Worm (Caenorhabditis elegans) whole organism, young adult: ENCODE results near the gene Y46G5A.34.
A peak's percentile ranks its signal among the peaks of the same experiment; 100 is the strongest.

Source experiments
- B0336.3 ChIP-seq: fragments of 200-800 bp; sonication (Bioruptor generic); IDR thresholded peaks from 2 replicates; pipeline ENCODE4 v1.3.6; 2022; ENCODE audit warnings: missing genetic modification characterization, missing compliant biosample characterization
- C06A6.2 ChIP-seq: fragments of 200-800 bp; sonication (Bioruptor generic); conservative IDR thresholded peaks from 2 replicates; pipeline ENCODE4 v1.3.6; 2022; ENCODE audit warnings: missing genetic modification characterization, missing compliant biosample characterization
- C17E4.6 ChIP-seq: fragments of 200-800 bp; sonication (Bioruptor generic); IDR thresholded peaks from 2 replicates; pipeline ENCODE4 v1.3.6; 2022; ENCODE audit warnings: missing genetic modification reagents, missing genetic modification characterization, missing compliant biosample characterization
- F49E8.2 ChIP-seq: sonication (generic microtip); optimal IDR thresholded peaks from 3 replicates; lab custom pipeline; 2017; ENCODE audit warnings: missing genetic modification characterization, mild to moderate bottlenecking, missing compliant biosample characterization, antibody characterized with exemption, moderate library complexity; ENCODE audit not compliant: insufficient read depth
- F55B11.4 ChIP-seq: sonication (generic microtip); optimal IDR thresholded peaks from 2 replicates; lab custom pipeline; 2016; ENCODE audit warnings: missing compliant biosample characterization, missing genetic modification characterization, borderline replicate concordance; ENCODE audit not compliant: insufficient read depth
- K12H6.12 ChIP-seq: fragments of 200-800 bp; sonication (Bioruptor generic); optimal IDR thresholded peaks from 2 replicates; lab custom pipeline; 2018; ENCODE audit warnings: mild to moderate bottlenecking, missing genetic modification characterization, missing compliant biosample characterization
- T26A5.8 ChIP-seq: sonication (generic microtip); optimal IDR thresholded peaks from 2 replicates; lab custom pipeline; 2016; ENCODE audit warnings: missing genetic modification characterization, missing compliant biosample characterization
- Y53G8AR.9 ChIP-seq: fragments of 200-800 bp; sonication (Bioruptor generic); conservative IDR thresholded peaks from 2 replicates; pipeline ENCODE4 v1.3.6; 2022; ENCODE audit warnings: missing genetic modification reagents, missing genetic modification characterization, missing compliant biosample characterization
- Y67H2A.10 ChIP-seq: fragments of 200-800 bp; sonication (Bioruptor generic); conservative IDR thresholded peaks from 2 replicates; pipeline ENCODE4 v1.3.6; 2022; ENCODE audit warnings: missing genetic modification reagents, missing genetic modification characterization, missing compliant biosample characterization
- Y79H2A.3 ChIP-seq: fragments of 200-800 bp; sonication (Bioruptor generic); conservative IDR thresholded peaks from 2 replicates; pipeline ENCODE4 v1.3.6; 2022; ENCODE audit warnings: missing genetic modification reagents, missing genetic modification characterization, missing compliant biosample characterization
- Y95B8A.8 ChIP-seq: fragments of 200-800 bp; sonication (Bioruptor generic); IDR thresholded peaks from 2 replicates; pipeline ENCODE4 v1.3.6; 2022; ENCODE audit warnings: missing genetic modification reagents, missing genetic modification characterization, missing compliant biosample characterization
- ama-1 ChIP-seq, 3 experiments: fragments of 150-350 bp in 1 of 3; sonication (generic microtip) in 2 of 3; optimal IDR thresholded peaks; 2 replicates each; lab custom pipeline; 2014 to 2018; ENCODE audit warnings: missing biosample characterization in 2 of 3, missing genetic modification characterization in 2 of 3, missing genetic modification reagents in 2 of 3
- aptf-2 ChIP-seq: fragments of 200-800 bp; sonication (Bioruptor generic); conservative IDR thresholded peaks from 2 replicates; pipeline ENCODE4 v1.3.6; 2022; ENCODE audit warnings: missing genetic modification reagents, missing genetic modification characterization, missing compliant biosample characterization
- athp-1 ChIP-seq: sonication (generic microtip); optimal IDR thresholded peaks from 2 replicates; lab custom pipeline; 2017; ENCODE audit warnings: mild to moderate bottlenecking, missing genetic modification characterization, missing compliant biosample characterization
- attf-3 ChIP-seq: fragments of 200-800 bp; sonication (Bioruptor generic); conservative IDR thresholded peaks from 2 replicates; pipeline ENCODE4 v1.3.6; 2022; ENCODE audit warnings: missing genetic modification reagents, missing genetic modification characterization, missing compliant biosample characterization
- attf-5 ChIP-seq: fragments of 200-800 bp; sonication (Bioruptor generic); optimal IDR thresholded peaks from 2 replicates; lab custom pipeline; 2018; ENCODE audit warnings: mild to moderate bottlenecking, missing genetic modification characterization, missing compliant biosample characterization
- cebp-1 ChIP-seq, 2 experiments: fragments of 200-800 bp in 1 of 2; sonication (Bioruptor generic) in 1 of 2; sonication (generic microtip) in 1 of 2; IDR thresholded peaks in 1 of 2; optimal IDR thresholded peaks in 1 of 2; 2 replicates each; pipeline versions ENCODE4 v1.3.6 to Lab custom; 2017 to 2022; ENCODE audit warnings: missing compliant biosample characterization in 2 of 2, missing genetic modification characterization in 2 of 2, mild to moderate bottlenecking in 1 of 2, missing genetic modification reagents in 1 of 2, moderate library complexity in 1 of 2
- ceh-91 ChIP-seq: fragments of 200-800 bp; sonication (Bioruptor generic); IDR thresholded peaks from 2 replicates; pipeline ENCODE4 v1.3.6; 2022; ENCODE audit warnings: missing genetic modification reagents, missing genetic modification characterization, missing compliant biosample characterization
- efl-1 ChIP-seq: fragments of 150-350 bp; optimal IDR thresholded peaks from 2 replicates; lab custom pipeline; 2014; ENCODE audit warnings: missing biosample characterization, missing genetic modification reagents, missing genetic modification characterization
- egl-18 ChIP-seq: fragments of 200-800 bp; sonication (Bioruptor generic); IDR thresholded peaks from 2 replicates; pipeline ENCODE4 v1.3.6; 2022; ENCODE audit warnings: missing genetic modification reagents, missing genetic modification characterization, missing compliant biosample characterization
- egrh-3 ChIP-seq: fragments of 200-800 bp; sonication (Bioruptor generic); IDR thresholded peaks from 2 replicates; pipeline ENCODE4 v1.3.6; 2022; ENCODE audit warnings: missing genetic modification reagents, missing genetic modification characterization, missing compliant biosample characterization
- ekl-4 ChIP-seq: fragments of 200-800 bp; sonication (Bioruptor generic); IDR thresholded peaks from 2 replicates; pipeline ENCODE4 v1.3.6; 2022; ENCODE audit warnings: missing genetic modification reagents, missing genetic modification characterization, missing compliant biosample characterization
- him-1 ChIP-seq: sonication (generic microtip); optimal IDR thresholded peaks from 2 replicates; lab custom pipeline; 2016; ENCODE audit warnings: missing genotype, missing genetic modification reagents, missing genetic modification characterization, missing compliant biosample characterization
- hmg-1.2 ChIP-seq: fragments of 200-800 bp; sonication (Bioruptor generic); IDR thresholded peaks from 2 replicates; pipeline ENCODE4 v1.3.6; 2022; ENCODE audit warnings: missing genetic modification reagents, missing genetic modification characterization, missing compliant biosample characterization
- hsf-1 ChIP-seq: fragments of 200-800 bp; sonication (Bioruptor generic); IDR thresholded peaks from 2 replicates; pipeline ENCODE4 v1.3.6; 2022; ENCODE audit warnings: missing genetic modification reagents, missing genetic modification characterization, missing compliant biosample characterization
- lin-35 ChIP-seq, 3 experiments: fragments of 150-350 bp in 2 of 3; sonication (generic microtip) in 1 of 3; optimal IDR thresholded peaks; 2 replicates each; lab custom pipeline; 2014 to 2018; ENCODE audit warnings: missing biosample characterization in 3 of 3, missing genetic modification characterization in 3 of 3, missing genetic modification reagents in 3 of 3
- lir-1 ChIP-seq: fragments of 200-800 bp; sonication (Bioruptor generic); conservative IDR thresholded peaks from 2 replicates; pipeline ENCODE4 v1.3.6; 2022; ENCODE audit warnings: missing genetic modification reagents, missing genetic modification characterization, missing compliant biosample characterization
- madf-3 ChIP-seq: fragments of 200-800 bp; sonication (Bioruptor generic); IDR thresholded peaks from 2 replicates; pipeline ENCODE4 v1.3.6; 2022; ENCODE audit warnings: missing genetic modification reagents, missing genetic modification characterization, missing compliant biosample characterization
- madf-6 ChIP-seq: fragments of 200-800 bp; sonication (Bioruptor generic); IDR thresholded peaks from 2 replicates; pipeline ENCODE4 v1.3.6; 2022; ENCODE audit warnings: missing genetic modification reagents, missing genetic modification characterization, missing compliant biosample characterization
- madf-8 ChIP-seq: fragments of 200-800 bp; sonication (Bioruptor generic); conservative IDR thresholded peaks from 2 replicates; pipeline ENCODE4 v1.3.6; 2022; ENCODE audit warnings: missing genetic modification reagents, missing genetic modification characterization, missing compliant biosample characterization
- nhr-27 ChIP-seq: fragments of 200-800 bp; sonication (Bioruptor generic); optimal IDR thresholded peaks from 2 replicates; lab custom pipeline; 2018; ENCODE audit warnings: mild to moderate bottlenecking, missing genetic modification characterization, moderate library complexity, missing compliant biosample characterization
- nhr-80 ChIP-seq: sonication (generic microtip); optimal IDR thresholded peaks from 2 replicates; lab custom pipeline; 2016; ENCODE audit warnings: missing genetic modification characterization, missing compliant biosample characterization
- pbrm-1 ChIP-seq: fragments of 200-800 bp; sonication (Bioruptor generic); IDR thresholded peaks from 2 replicates; pipeline ENCODE4 v1.3.6; 2022; ENCODE audit warnings: missing genetic modification reagents, missing genetic modification characterization, missing compliant biosample characterization
- snpc-1.1 ChIP-seq: sonication (generic microtip); optimal IDR thresholded peaks from 2 replicates; lab custom pipeline; 2017; ENCODE audit warnings: missing genetic modification characterization, mild to moderate bottlenecking, missing compliant biosample characterization, antibody characterized with exemption, moderate library complexity, missing genotype, missing genetic modification reagents; ENCODE audit not compliant: insufficient read depth
- snpc-1.3 ChIP-seq: sonication (generic microtip); optimal IDR thresholded peaks from 2 replicates; lab custom pipeline; 2017; ENCODE audit warnings: missing genetic modification characterization, mild to moderate bottlenecking, missing compliant biosample characterization, antibody characterized with exemption, moderate library complexity, missing genotype, missing genetic modification reagents; ENCODE audit not compliant: insufficient read depth
- somi-1 ChIP-seq: fragments of 200-800 bp; sonication (Bioruptor generic); optimal IDR thresholded peaks from 2 replicates; lab custom pipeline; 2018; ENCODE audit warnings: mild to moderate bottlenecking, missing genetic modification characterization, missing compliant biosample characterization
- unc-130 ChIP-seq: sonication (generic microtip); optimal IDR thresholded peaks from 2 replicates; lab custom pipeline; 2016; ENCODE audit warnings: missing genetic modification reagents, missing genetic modification characterization, missing compliant biosample characterization
- xnd-1 ChIP-seq: sonication (generic microtip); optimal IDR thresholded peaks from 2 replicates; lab custom pipeline; 2016; ENCODE audit warnings: missing genotype, missing genetic modification reagents, missing genetic modification characterization, missing compliant biosample characterization
- zfh-2 ChIP-seq: fragments of 200-800 bp; sonication (Bioruptor generic); conservative IDR thresholded peaks from 2 replicates; pipeline ENCODE4 v1.3.6; 2022; ENCODE audit warnings: missing genetic modification reagents, missing genetic modification characterization, missing compliant biosample characterization
- ztf-22 ChIP-seq: fragments of 200-800 bp; sonication (Bioruptor generic); optimal IDR thresholded peaks from 2 replicates; lab custom pipeline; 2018; ENCODE audit warnings: mild to moderate bottlenecking, missing genetic modification characterization, moderate library complexity, missing compliant biosample characterization
- ztf-26 ChIP-seq: sonication (generic microtip); optimal IDR thresholded peaks from 2 replicates; lab custom pipeline; 2017; ENCODE audit warnings: missing genetic modification characterization, missing compliant biosample characterization
- ztf-6 ChIP-seq: fragments of 200-800 bp; sonication (Bioruptor generic); IDR thresholded peaks from 2 replicates; pipeline ENCODE4 v1.3.6; 2022; ENCODE audit warnings: missing genetic modification reagents, missing genetic modification characterization, missing compliant biosample characterization

The Y46G5A.34 gene

ce11 chrII:12766443-12767188 is 9.9 kb upstream of the Y46G5A.34 start (continued):
- no peak for TF ChIP-seq Y53G8AR.9 (GFP tag; lab: Robert Waterston, UW)
- no peak for TF ChIP-seq somi-1 (GFP tag; lab: Kevin White, UChicago)
- 0 out of 2 replicates have a peak, but pooled peaks have one; percentile 11 for TF ChIP-seq hmg-1.2
- TF ChIP-seq Y67H2A.10 (GFP tag; lab: Robert Waterston, UW), result no peak
- TF ChIP-seq lin-35 (GFP tag; optimal IDR thresholded peaks at IDR 0.05; lab: Kevin White, UChicago), result no peak
- peak; percentile 9 for TF ChIP-seq F49E8.2 (tag; lab: Kevin White, UChicago)
- TF ChIP-seq B0336.3 (GFP tag; lab: Robert Waterston, UW), result peak; percentile 59; the same call in 1 of the 2 replicates
- TF ChIP-seq ekl-4, result peak; percentile 63
- TF ChIP-seq ztf-6, result no peak
- no peak for TF ChIP-seq attf-3 (GFP tag; lab: Robert Waterston, UW)
- TF ChIP-seq cebp-1 (GFP tag; IDR thresholded peaks at IDR 0.05; lab: Robert Waterston, UW), result no peak
- no peak for TF ChIP-seq cebp-1 (tag; optimal IDR thresholded peaks at IDR 0.05; lab: Kevin White, UChicago)
- TF ChIP-seq K12H6.12, result no peak
- no peak for TF ChIP-seq him-1
- TF ChIP-seq madf-6 (GFP tag; lab: Robert Waterston, UW), result peak; percentile 50
- TF ChIP-seq, all 124 proteins: peak for 10

DNA sequence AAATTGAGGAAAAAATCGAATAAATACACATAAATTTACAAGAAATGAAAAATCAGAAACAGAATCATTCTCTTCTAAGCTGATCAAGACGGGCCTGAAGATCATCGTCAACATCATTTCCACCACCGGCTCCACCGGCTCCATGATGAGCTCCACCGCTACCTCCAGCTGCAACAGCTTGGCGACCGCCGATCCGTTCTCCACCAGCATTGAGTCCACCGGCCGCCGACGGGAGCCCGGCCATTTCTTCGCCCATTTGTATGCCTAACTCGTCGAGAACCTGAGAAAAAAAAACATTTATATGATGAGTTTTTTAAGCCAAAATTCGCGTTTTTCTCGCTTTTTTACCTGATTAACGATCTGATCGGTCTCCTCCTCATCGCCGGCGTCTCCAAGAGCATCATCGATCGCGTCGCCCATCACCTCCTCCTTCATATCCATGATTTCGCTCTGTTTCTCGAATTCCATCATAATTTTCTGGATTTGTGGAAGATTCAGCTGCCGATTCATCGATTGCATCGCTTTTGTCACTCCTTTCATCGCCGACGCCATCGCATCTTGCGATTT is 9.1 kb upstream of the Y46G5A.34 start:
- TF ChIP-seq zfh-2 (peak; percentile 82), snpc-1.1 (no peak), egrh-3 (peak; percentile 59; the same call in 1 of the 2 replicates)

- TF ChIP-seq C06A6.2 (GFP tag; lab: Robert Waterston, UW) (no peak), C17E4.6 (no peak), hsf-1 (no peak), madf-8 (GFP tag; lab: Robert Waterston, UW) (no peak), F55B11.4 (no peak), athp-1 (no peak), nhr-80 (tag; lab: Kevin White, UChicago) (peak; percentile 7), attf-5 (GFP tag; lab: Kevin White, UChicago) (peak; percentile 90), madf-3 (no peak), egl-18 (GFP tag; lab: Robert Waterston, UW) (no peak), efl-1 (GFP tag; lab: Kevin White, UChicago) (no peak), ztf-26 (tag; lab: Kevin White, UChicago) (peak; percentile 30), T26A5.8 (tag; lab: Kevin White, UChicago) (no peak), B0336.3 (GFP tag; lab: Robert Waterston, UW) (no peak), unc-130 (GFP tag; lab: Kevin White, UChicago) (no peak), ama-1 (optimal IDR thresholded peaks at IDR 0.05; lab: Kevin White, UChicago) (no peak), ama-1 (GFP tag; optimal IDR thresholded peaks at IDR 0.05; lab: Kevin White, UChicago) (no peak), Y95B8A.8 (GFP tag; lab: Robert Waterston, UW) (no peak), ceh-91 (GFP tag; lab: Robert Waterston, UW) (no peak), aptf-2 (GFP tag; lab: Robert Waterston, UW) (no peak), Y79H2A.3 (no peak), him-1 (no peak), lir-1 (GFP tag; lab: Robert Waterston, UW) (no peak), nhr-27 (tag; lab: Kevin White, UChicago) (no peak), pbrm-1 (GFP tag; lab: Robert Waterston, UW) (peak; percentile 35; the same call in 1 of the 2 replicates), xnd-1 (tag; lab: Kevin White, UChicago) (no peak), snpc-1.3 (tag; lab: Kevin White, UChicago) (no peak), ztf-22 (no peak)
Observed at ce11 chrII:12768167-12768712, 8.2 kb upstream of the Y46G5A.34 start, which contains the start of the genes vps-2 and tiar-2. Gene vps-2, minus strand, starts transcription at chrII:12768217. Gene tiar-2, plus strand, starts transcription at chrII:12768686.
